Worm (Caenorhabditis elegans) whole organism, young adult: Measurements from ENCODE around the gene rde-12.

Source experiments
- B0336.3 ChIP-seq: fragments of 200-800 bp; sonication (Bioruptor generic); IDR thresholded peaks from 2 replicates; pipeline ENCODE4 v1.3.6; 2022; ENCODE audit warnings: missing genetic modification characterization, missing compliant biosample characterization
- C06A6.2 ChIP-seq: fragments of 200-800 bp; sonication (Bioruptor generic); conservative IDR thresholded peaks from 2 replicates; pipeline ENCODE4 v1.3.6; 2022; ENCODE audit warnings: missing genetic modification characterization, missing compliant biosample characterization
- C17E4.6 ChIP-seq: fragments of 200-800 bp; sonication (Bioruptor generic); IDR thresholded peaks from 2 replicates; pipeline ENCODE4 v1.3.6; 2022; ENCODE audit warnings: missing genetic modification reagents, missing genetic modification characterization, missing compliant biosample characterization
- F10E7.11 ChIP-seq: sonication (generic microtip); optimal IDR thresholded peaks from 2 replicates; lab custom pipeline; 2017; ENCODE audit warnings: mild to moderate bottlenecking, missing genetic modification characterization, moderate library complexity, missing compliant biosample characterization
- F37B4.10 ChIP-seq: fragments of 200-800 bp; sonication (Bioruptor generic); IDR thresholded peaks from 2 replicates; pipeline ENCODE4 v1.3.6; 2022; ENCODE audit warnings: missing genetic modification characterization, missing compliant biosample characterization
- F57C9.4 ChIP-seq: sonication (generic microtip); optimal IDR thresholded peaks from 2 replicates; lab custom pipeline; 2017; ENCODE audit warnings: mild to moderate bottlenecking, missing genetic modification characterization, missing compliant biosample characterization
- K12H6.12 ChIP-seq: fragments of 200-800 bp; sonication (Bioruptor generic); optimal IDR thresholded peaks from 2 replicates; lab custom pipeline; 2018; ENCODE audit warnings: mild to moderate bottlenecking, missing genetic modification characterization, missing compliant biosample characterization
- T26A5.8 ChIP-seq: sonication (generic microtip); optimal IDR thresholded peaks from 2 replicates; lab custom pipeline; 2016; ENCODE audit warnings: missing genetic modification characterization, missing compliant biosample characterization
- Y56A3A.18 ChIP-seq: fragments of 200-800 bp; sonication (Bioruptor generic); IDR thresholded peaks from 2 replicates; pipeline ENCODE4 v1.3.6; 2022; ENCODE audit warnings: missing genetic modification reagents, missing genetic modification characterization, missing compliant biosample characterization
- Y67H2A.10 ChIP-seq: fragments of 200-800 bp; sonication (Bioruptor generic); conservative IDR thresholded peaks from 2 replicates; pipeline ENCODE4 v1.3.6; 2022; ENCODE audit warnings: missing genetic modification reagents, missing genetic modification characterization, missing compliant biosample characterization
- ZK185.1 ChIP-seq: sonication (generic microtip); optimal IDR thresholded peaks from 2 replicates; lab custom pipeline; 2016; ENCODE audit warnings: mild to moderate bottlenecking, missing genetic modification characterization, missing compliant biosample characterization; ENCODE audit not compliant: poor library complexity, severe bottlenecking
- akir-1 ChIP-seq: fragments of 200-800 bp; sonication (Bioruptor generic); optimal IDR thresholded peaks from 2 replicates; lab custom pipeline; 2018; ENCODE audit warnings: mild to moderate bottlenecking, missing genetic modification characterization, moderate library complexity, missing compliant biosample characterization
- aptf-2 ChIP-seq: fragments of 200-800 bp; sonication (Bioruptor generic); conservative IDR thresholded peaks from 2 replicates; pipeline ENCODE4 v1.3.6; 2022; ENCODE audit warnings: missing genetic modification reagents, missing genetic modification characterization, missing compliant biosample characterization
- atf-7 ChIP-seq: sonication (generic microtip); optimal IDR thresholded peaks from 2 replicates; lab custom pipeline; 2017; ENCODE audit warnings: mild to moderate bottlenecking, missing genetic modification characterization, missing compliant biosample characterization
- attf-3 ChIP-seq: fragments of 200-800 bp; sonication (Bioruptor generic); conservative IDR thresholded peaks from 2 replicates; pipeline ENCODE4 v1.3.6; 2022; ENCODE audit warnings: missing genetic modification reagents, missing genetic modification characterization, missing compliant biosample characterization
- cebp-1 ChIP-seq, 2 experiments: fragments of 200-800 bp in 1 of 2; sonication (Bioruptor generic) in 1 of 2; sonication (generic microtip) in 1 of 2; IDR thresholded peaks in 1 of 2; optimal IDR thresholded peaks in 1 of 2; 2 replicates each; pipeline versions ENCODE4 v1.3.6 to Lab custom; 2017 to 2022; ENCODE audit warnings: missing compliant biosample characterization in 2 of 2, missing genetic modification characterization in 2 of 2, mild to moderate bottlenecking in 1 of 2, missing genetic modification reagents in 1 of 2, moderate library complexity in 1 of 2
- ceh-100 ChIP-seq: fragments of 200-800 bp; sonication (Bioruptor generic); IDR thresholded peaks from 2 replicates; pipeline ENCODE4 v1.3.6; 2022; ENCODE audit warnings: missing genetic modification reagents, missing genetic modification characterization, missing compliant biosample characterization
- die-1 ChIP-seq: sonication (generic microtip); optimal IDR thresholded peaks from 2 replicates; lab custom pipeline; 2016; ENCODE audit warnings: missing genotype, mild to moderate bottlenecking, missing genetic modification characterization, missing compliant biosample characterization
- dpl-1 ChIP-seq: fragments of 150-350 bp; optimal IDR thresholded peaks from 2 replicates; lab custom pipeline; 2014; ENCODE audit warnings: missing biosample characterization, missing genetic modification reagents, missing genetic modification characterization
- efl-1 ChIP-seq: fragments of 150-350 bp; optimal IDR thresholded peaks from 2 replicates; lab custom pipeline; 2014; ENCODE audit warnings: missing biosample characterization, missing genetic modification reagents, missing genetic modification characterization
- ekl-4 ChIP-seq: fragments of 200-800 bp; sonication (Bioruptor generic); IDR thresholded peaks from 2 replicates; pipeline ENCODE4 v1.3.6; 2022; ENCODE audit warnings: missing genetic modification reagents, missing genetic modification characterization, missing compliant biosample characterization
- ets-4 ChIP-seq: fragments of 200-800 bp; sonication (Bioruptor generic); optimal IDR thresholded peaks from 2 replicates; lab custom pipeline; 2018; ENCODE audit warnings: mild to moderate bottlenecking, missing genetic modification characterization, missing compliant biosample characterization
- him-1 ChIP-seq: sonication (generic microtip); optimal IDR thresholded peaks from 2 replicates; lab custom pipeline; 2016; ENCODE audit warnings: missing genotype, missing genetic modification reagents, missing genetic modification characterization, missing compliant biosample characterization
- hmg-1.2 ChIP-seq: fragments of 200-800 bp; sonication (Bioruptor generic); IDR thresholded peaks from 2 replicates; pipeline ENCODE4 v1.3.6; 2022; ENCODE audit warnings: missing genetic modification reagents, missing genetic modification characterization, missing compliant biosample characterization
- lin-35 ChIP-seq, 3 experiments: fragments of 150-350 bp in 2 of 3; sonication (generic microtip) in 1 of 3; optimal IDR thresholded peaks; 2 replicates each; lab custom pipeline; 2014 to 2018; ENCODE audit warnings: missing biosample characterization in 3 of 3, missing genetic modification characterization in 3 of 3, missing genetic modification reagents in 3 of 3
- lin-40 ChIP-seq: sonication (generic microtip); optimal IDR thresholded peaks from 2 replicates; lab custom pipeline; 2016; ENCODE audit warnings: missing genetic modification characterization, mild to moderate bottlenecking, missing compliant biosample characterization, missing genotype, missing genetic modification reagents
- lin-54 ChIP-seq: fragments of 200-800 bp; sonication (Bioruptor generic); optimal IDR thresholded peaks from 2 replicates; lab custom pipeline; 2018; ENCODE audit warnings: mild to moderate bottlenecking, missing genetic modification characterization, missing compliant biosample characterization
- lsy-27 ChIP-seq: sonication (generic microtip); optimal IDR thresholded peaks from 2 replicates; lab custom pipeline; 2017; ENCODE audit warnings: missing genetic modification characterization, mild to moderate bottlenecking, missing compliant biosample characterization, antibody characterized with exemption, missing genotype, borderline replicate concordance; ENCODE audit not compliant: insufficient read depth
- madf-10 ChIP-seq: sonication (generic microtip); optimal IDR thresholded peaks from 2 replicates; lab custom pipeline; 2016; ENCODE audit warnings: mild to moderate bottlenecking, missing genetic modification characterization, missing compliant biosample characterization
- madf-6 ChIP-seq: fragments of 200-800 bp; sonication (Bioruptor generic); IDR thresholded peaks from 2 replicates; pipeline ENCODE4 v1.3.6; 2022; ENCODE audit warnings: missing genetic modification reagents, missing genetic modification characterization, missing compliant biosample characterization
- madf-8 ChIP-seq: fragments of 200-800 bp; sonication (Bioruptor generic); conservative IDR thresholded peaks from 2 replicates; pipeline ENCODE4 v1.3.6; 2022; ENCODE audit warnings: missing genetic modification reagents, missing genetic modification characterization, missing compliant biosample characterization
- mcd-1 ChIP-seq: fragments of 200-800 bp; sonication (Bioruptor generic); IDR thresholded peaks from 2 replicates; pipeline ENCODE4 v1.3.6; 2022; ENCODE audit warnings: missing genetic modification reagents, missing genetic modification characterization, missing compliant biosample characterization
- mel-28 ChIP-seq: sonication (generic microtip); optimal IDR thresholded peaks from 2 replicates; lab custom pipeline; 2016; ENCODE audit warnings: borderline replicate concordance, mild to moderate bottlenecking, missing genetic modification characterization, missing compliant biosample characterization
- mxl-1 ChIP-seq: sonication (generic microtip); optimal IDR thresholded peaks from 2 replicates; lab custom pipeline; 2016; ENCODE audit warnings: missing genetic modification characterization, missing compliant biosample characterization
- nhr-120 ChIP-seq: fragments of 200-800 bp; sonication (Bioruptor generic); IDR thresholded peaks from 2 replicates; pipeline ENCODE4 v1.3.6; 2022; ENCODE audit warnings: missing genetic modification characterization, missing compliant biosample characterization
- nhr-90 ChIP-seq: sonication (generic microtip); optimal IDR thresholded peaks from 2 replicates; lab custom pipeline; 2016; ENCODE audit warnings: missing genotype, mild to moderate bottlenecking, missing genetic modification characterization, missing compliant biosample characterization
- pbrm-1 ChIP-seq: fragments of 200-800 bp; sonication (Bioruptor generic); IDR thresholded peaks from 2 replicates; pipeline ENCODE4 v1.3.6; 2022; ENCODE audit warnings: missing genetic modification reagents, missing genetic modification characterization, missing compliant biosample characterization
- repo-1 ChIP-seq: sonication (generic microtip); optimal IDR thresholded peaks from 2 replicates; lab custom pipeline; 2017; ENCODE audit warnings: mild to moderate bottlenecking, missing genetic modification characterization, missing compliant biosample characterization
- rpc-1 ChIP-seq, 2 experiments: fragments of 150-350 bp in 1 of 2; sonication (generic microtip) in 1 of 2; optimal IDR thresholded peaks; 2 replicates each; lab custom pipeline; 2014 to 2018; ENCODE audit warnings: missing biosample characterization in 1 of 2, missing genetic modification characterization in 1 of 2, missing genetic modification reagents in 1 of 2, missing genotype in 1 of 2
- sea-2 ChIP-seq: fragments of 200-800 bp; sonication (Bioruptor generic); IDR thresholded peaks from 2 replicates; pipeline ENCODE4 v1.3.6; 2022; ENCODE audit warnings: missing genetic modification characterization, missing compliant biosample characterization
- xnd-1 ChIP-seq: sonication (generic microtip); optimal IDR thresholded peaks from 2 replicates; lab custom pipeline; 2016; ENCODE audit warnings: missing genotype, missing genetic modification reagents, missing genetic modification characterization, missing compliant biosample characterization
- ztf-18 ChIP-seq: sonication (generic microtip); optimal IDR thresholded peaks from 2 replicates; lab custom pipeline; 2016; ENCODE audit warnings: missing genotype, mild to moderate bottlenecking, missing genetic modification characterization, missing compliant biosample characterization
- ztf-22 ChIP-seq: fragments of 200-800 bp; sonication (Bioruptor generic); optimal IDR thresholded peaks from 2 replicates; lab custom pipeline; 2018; ENCODE audit warnings: mild to moderate bottlenecking, missing genetic modification characterization, moderate library complexity, missing compliant biosample characterization

Gene rde-12

ce11 chrV:13671911-13672639 lies 6.9 kb downstream of the rde-12 start, which contains the start of the genes mip-2 and F58G11.4 (continued):
- no peak for TF ChIP-seq mxl-1 (tag; lab: Kevin White, UChicago)
- no peak for TF ChIP-seq lin-35 (GFP tag; optimal IDR thresholded peaks at IDR 0.05; lab: Kevin White, UChicago)
- peak; percentile 73 for TF ChIP-seq ztf-18 (tag; lab: Kevin White, UChicago)
- TF ChIP-seq hmg-1.2 (GFP tag; lab: Robert Waterston, UW), result peak; percentile 15; the same call in 1 of the 2 replicates
- TF ChIP-seq madf-10 (tag; lab: Kevin White, UChicago), result no peak
- peak; percentile 55; the same call in 1 of the 2 replicates for TF ChIP-seq pbrm-1 (GFP tag; lab: Robert Waterston, UW)
- 0 out of 2 replicates have a peak, but pooled peaks have one; percentile 21 for TF ChIP-seq ceh-100 (GFP tag; lab: Robert Waterston, UW)
- no peak for TF ChIP-seq Y67H2A.10 (GFP tag; lab: Robert Waterston, UW)
- TF ChIP-seq ets-4 (GFP tag; lab: Kevin White, UChicago), result no peak
- peak; percentile 32 for TF ChIP-seq lin-54
- no peak for TF ChIP-seq mel-28 (tag; lab: Kevin White, UChicago)
- TF ChIP-seq rpc-1 (optimal IDR thresholded peaks at IDR 0.05; lab: Kevin White, UChicago), result no peak
- TF ChIP-seq rpc-1 (tag; optimal IDR thresholded peaks at IDR 0.05; lab: Kevin White, UChicago), result no peak
- TF ChIP-seq madf-8 (GFP tag; lab: Robert Waterston, UW), result peak; percentile 93
- TF ChIP-seq akir-1 (GFP tag; lab: Kevin White, UChicago), result no peak
- TF ChIP-seq him-1 (tag; lab: Kevin White, UChicago), result no peak
- TF ChIP-seq efl-1 (GFP tag; lab: Kevin White, UChicago), result peak; percentile 37
- TF ChIP-seq ztf-22, result no peak
- no peak for TF ChIP-seq nhr-90 (tag; lab: Kevin White, UChicago)
- no peak for TF ChIP-seq attf-3 (GFP tag; lab: Robert Waterston, UW)
- no peak for TF ChIP-seq atf-7
- TF ChIP-seq, all 124 proteins: peak for 17

- TF ChIP-seq F10E7.11 (tag; lab: Kevin White, UChicago) (no peak), aptf-2 (GFP tag; lab: Robert Waterston, UW) (no peak), C17E4.6 (GFP tag; lab: Robert Waterston, UW) (no peak), atf-7 (peak; percentile 30), F57C9.4 (tag; lab: Kevin White, UChicago) (no peak), mel-28 (tag; lab: Kevin White, UChicago) (no peak), xnd-1 (tag; lab: Kevin White, UChicago) (peak; percentile 68), attf-3 (GFP tag; lab: Robert Waterston, UW) (peak; percentile 57; the same call in 1 of the 2 replicates), K12H6.12 (tag; lab: Kevin White, UChicago) (no peak), ZK185.1 (tag; lab: Kevin White, UChicago) (peak; percentile 79), ekl-4 (GFP tag; lab: Robert Waterston, UW) (peak; percentile 84), C06A6.2 (GFP tag; lab: Robert Waterston, UW) (0 out of 2 replicates have a peak, but pooled peaks have one; percentile 33), cebp-1 (GFP tag; IDR thresholded peaks at IDR 0.05; lab: Robert Waterston, UW) (no peak), cebp-1 (tag; optimal IDR thresholded peaks at IDR 0.05; lab: Kevin White, UChicago) (peak; percentile 74), pbrm-1 (GFP tag; lab: Robert Waterston, UW) (peak; percentile 59; the same call in 1 of the 2 replicates), repo-1 (tag; lab: Kevin White, UChicago) (peak; percentile 19), F37B4.10 (GFP tag; lab: Robert Waterston, UW) (no peak), nhr-120 (GFP tag; lab: Robert Waterston, UW) (no peak), die-1 (tag; lab: Kevin White, UChicago) (no peak), lin-35 (GFP tag; optimal IDR thresholded peaks at IDR 0.05; lab: Kevin White, UChicago) (peak in 1 of 3 experiments; percentile 89), madf-6 (GFP tag; lab: Robert Waterston, UW) (peak; percentile 85), dpl-1 (peak; percentile 60), T26A5.8 (tag; lab: Kevin White, UChicago) (no peak), Y56A3A.18 (GFP tag; lab: Robert Waterston, UW) (peak; percentile 62; the same call in 1 of the 2 replicates), lin-40 (tag; lab: Kevin White, UChicago) (peak; percentile 85), lsy-27 (tag; lab: Kevin White, UChicago) (no peak), sea-2 (GFP tag; lab: Robert Waterston, UW) (no peak), madf-10 (tag; lab: Kevin White, UChicago) (peak; percentile 43), mcd-1 (GFP tag; lab: Robert Waterston, UW) (peak; percentile 88), B0336.3 (GFP tag; lab: Robert Waterston, UW) (peak; percentile 87), madf-8 (GFP tag; lab: Robert Waterston, UW) (peak; percentile 68)
Observed at ce11 chrV:13678542-13678941, 13.4 kb downstream of the rde-12 start, which contains the start of the genes tag-65 and ccz-1. Gene tag-65, minus strand, starts transcription at chrV:13678587. Gene ccz-1, plus strand, starts transcription at chrV:13678875.
